Fruit fly (Drosophila melanogaster) Kc167 (cell line): Measurements from ENCODE around the gene CG1835.

Experiments
- Myc ChIP-seq: fragments of >200 bp; optimal IDR thresholded peaks from 2 replicates; lab custom pipeline; 2017; ENCODE audit warnings: missing external identifiers
- Sin3A ChIP-seq: fragments of >200 bp; optimal IDR thresholded peaks from 2 replicates; lab custom pipeline; 2018; ENCODE audit warnings: missing external identifiers
- h ChIP-seq: fragments of >200 bp; optimal IDR thresholded peaks from 3 replicates; lab custom pipeline; 2018; ENCODE audit warnings: missing external identifiers
- insv ChIP-seq: fragments of >200 bp; optimal IDR thresholded peaks from 3 replicates; lab custom pipeline; 2018; ENCODE audit warnings: missing external identifiers
- psq ChIP-seq: fragments of >200 bp; optimal IDR thresholded peaks from 2 replicates; lab custom pipeline; 2017; ENCODE audit warnings: missing external identifiers
- ttk ChIP-seq: sonication (Bioruptor generic); optimal IDR thresholded peaks from 2 replicates; lab custom pipeline; 2017; ENCODE audit warnings: missing external identifiers

DNA sequence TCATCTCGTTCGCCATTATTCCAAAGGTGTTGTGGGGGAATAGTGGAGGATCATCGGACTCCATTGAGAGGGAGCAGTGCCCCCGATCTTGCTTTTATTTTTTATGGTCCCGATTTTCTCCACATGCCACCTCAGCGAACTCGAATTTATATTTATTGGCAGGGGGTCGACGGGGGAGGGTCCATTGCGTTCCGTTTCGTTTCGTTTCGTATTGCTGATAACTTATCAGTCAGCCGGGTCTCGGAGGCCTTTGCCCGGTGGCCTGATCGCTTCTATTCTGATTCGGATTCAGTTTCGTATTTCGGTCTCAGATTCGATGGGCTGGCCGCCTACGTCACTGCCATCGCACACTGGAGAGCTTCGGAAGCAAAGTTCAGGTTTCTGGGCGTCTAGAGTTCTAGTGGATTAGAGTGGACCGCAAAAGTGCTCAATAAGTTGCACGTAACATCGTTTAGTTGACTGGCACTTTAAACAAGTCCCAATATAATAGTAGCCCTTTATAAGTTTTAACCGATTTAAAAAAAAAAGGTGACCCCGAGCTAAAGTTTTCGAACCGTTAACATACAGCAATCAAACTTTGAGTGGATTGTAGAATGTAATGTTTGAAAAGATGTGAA lies at the start of gene CG1835:
- no peak for TF ChIP-seq Sin3A
- TF ChIP-seq Myc (lab: Kevin White, UChicago), result no peak
- no peak for TF ChIP-seq psq (lab: Kevin White, UChicago)
- TF ChIP-seq ttk (lab: Kevin White, UChicago), result no peak
- no peak for TF ChIP-seq h (lab: Kevin White, UChicago)
- TF ChIP-seq insv, result no peak
